Worm (Caenorhabditis elegans) whole organism, L3 larva: ENCODE data around the gene ZC404.16.

ENCODE experiments used
- R02D3.7 ChIP-seq: fragments of 150-350 bp; optimal IDR thresholded peaks from 2 replicates; lab custom pipeline; 2014; ENCODE audit warnings: missing biosample characterization, missing genetic modification characterization
- ZK546.5 ChIP-seq: sonication (generic microtip); optimal IDR thresholded peaks from 2 replicates; lab custom pipeline; 2017; ENCODE audit warnings: missing biosample characterization, missing genetic modification characterization
- aly-2 ChIP-seq: fragments of 150-350 bp; optimal IDR thresholded peaks from 2 replicates; lab custom pipeline; 2014; ENCODE audit warnings: missing biosample characterization, missing genetic modification characterization
- ama-1 ChIP-seq: fragments of 150-350 bp; optimal IDR thresholded peaks from 2 replicates; lab custom pipeline; 2018
- ceh-16 ChIP-seq: sonication (generic microtip); optimal IDR thresholded peaks from 2 replicates; lab custom pipeline; 2017; ENCODE audit warnings: missing biosample characterization, missing genetic modification characterization
- ceh-9 ChIP-seq: sonication (generic microtip); optimal IDR thresholded peaks from 2 replicates; lab custom pipeline; 2018; ENCODE audit warnings: missing biosample characterization, missing genetic modification characterization
- daf-12 ChIP-seq: fragments of 150-350 bp; optimal IDR thresholded peaks from 2 replicates; lab custom pipeline; 2014; ENCODE audit warnings: missing biosample characterization, missing genetic modification reagents, missing genetic modification characterization
- egl-27 ChIP-seq: sonication (generic microtip); optimal IDR thresholded peaks from 4 replicates; lab custom pipeline; 2017; ENCODE audit warnings: missing biosample characterization, missing genetic modification reagents, missing genetic modification characterization
- egl-5 ChIP-seq: fragments of 150-350 bp; optimal IDR thresholded peaks from 2 replicates; lab custom pipeline; 2017; ENCODE audit warnings: missing biosample characterization, missing genetic modification reagents, missing genetic modification characterization, inconsistent platforms
- elt-2 ChIP-seq: sonication (generic microtip); optimal IDR thresholded peaks from 2 replicates; lab custom pipeline; 2016; ENCODE audit warnings: missing genetic modification reagents, mild to moderate bottlenecking, missing genetic modification characterization, missing compliant biosample characterization
- eor-1 ChIP-seq, 2 experiments: fragments of 150-350 bp; optimal IDR thresholded peaks; 2 replicates each; lab custom pipeline; 2014 to 2018; ENCODE audit warnings: missing biosample characterization in 2 of 2, missing genetic modification characterization in 2 of 2
- fkh-10 ChIP-seq: sonication (generic microtip); optimal IDR thresholded peaks from 2 replicates; lab custom pipeline; 2017; ENCODE audit warnings: missing biosample characterization, missing genetic modification reagents, missing genetic modification characterization
- fkh-2 ChIP-seq: fragments of 150-350 bp; optimal IDR thresholded peaks from 2 replicates; lab custom pipeline; 2014; ENCODE audit warnings: missing biosample characterization, missing genetic modification reagents, missing genetic modification characterization
- hmg-11 ChIP-seq: sonication (generic microtip); optimal IDR thresholded peaks from 2 replicates; lab custom pipeline; 2016; ENCODE audit warnings: missing genetic modification characterization, missing compliant biosample characterization
- jun-1 ChIP-seq: fragments of 150-350 bp; optimal IDR thresholded peaks from 2 replicates; lab custom pipeline; 2014; ENCODE audit warnings: missing biosample characterization, missing genetic modification reagents, missing genetic modification characterization
- lin-39 ChIP-seq: fragments of 150-350 bp; optimal IDR thresholded peaks from 2 replicates; lab custom pipeline; 2018; ENCODE audit warnings: missing biosample characterization, missing genetic modification reagents, missing genetic modification characterization
- lsy-12 ChIP-seq: sonication (generic microtip); optimal IDR thresholded peaks from 2 replicates; lab custom pipeline; 2016; ENCODE audit warnings: mild to moderate bottlenecking, missing genetic modification characterization, missing compliant biosample characterization
- nfya-1 ChIP-seq: sonication (generic microtip); optimal IDR thresholded peaks from 2 replicates; lab custom pipeline; 2017; ENCODE audit warnings: missing genetic modification characterization, mild to moderate bottlenecking, missing compliant biosample characterization, antibody characterized with exemption, moderate library complexity; ENCODE audit not compliant: insufficient read depth
- nhr-23 ChIP-seq: fragments of 150-350 bp; optimal IDR thresholded peaks from 2 replicates; lab custom pipeline; 2014; ENCODE audit warnings: missing biosample characterization, missing genetic modification reagents, missing genetic modification characterization
- nhr-237 ChIP-seq: fragments of 150-350 bp; optimal IDR thresholded peaks from 2 replicates; lab custom pipeline; 2014; ENCODE audit warnings: missing biosample characterization, missing genetic modification characterization
- nhr-25 ChIP-seq: sonication (generic microtip); optimal IDR thresholded peaks from 2 replicates; lab custom pipeline; 2017; ENCODE audit warnings: missing biosample characterization, missing genetic modification characterization
- nhr-43 ChIP-seq: sonication (generic microtip); optimal IDR thresholded peaks from 2 replicates; lab custom pipeline; 2016; ENCODE audit warnings: mild to moderate bottlenecking, missing genetic modification characterization, missing compliant biosample characterization; ENCODE audit not compliant: poor library complexity, severe bottlenecking
- nhr-67 ChIP-seq: fragments of 150-350 bp; optimal IDR thresholded peaks from 2 replicates; lab custom pipeline; 2014; ENCODE audit warnings: missing biosample characterization, missing genetic modification characterization
- nhr-77 ChIP-seq: fragments of 150-350 bp; optimal IDR thresholded peaks from 2 replicates; lab custom pipeline; 2014; ENCODE audit warnings: missing biosample characterization, missing genetic modification characterization
- pha-4 ChIP-seq: fragments of 150-350 bp; optimal IDR thresholded peaks from 2 replicates; lab custom pipeline; 2014; ENCODE audit warnings: missing biosample characterization, missing genetic modification reagents, missing genetic modification characterization
- sea-2 ChIP-seq: fragments of 150-350 bp; sonication (generic microtip); optimal IDR thresholded peaks from 4 replicates; lab custom pipeline; 2014; ENCODE audit warnings: missing biosample characterization, missing genetic modification reagents, missing genetic modification characterization
- snpc-4 ChIP-seq: fragments of 150-350 bp; optimal IDR thresholded peaks from 2 replicates; lab custom pipeline; 2014; ENCODE audit warnings: missing biosample characterization, missing genetic modification characterization
- unc-39 ChIP-seq: sonication (generic microtip); optimal IDR thresholded peaks from 4 replicates; lab custom pipeline; 2017; ENCODE audit warnings: missing biosample characterization, missing genetic modification characterization

The ZC404.16 gene

ce11 chrV:6801850-6802249, 28.2 kb upstream of the ZC404.16 start, which contains the start of gene dmsr-10:
Gene dmsr-10, minus strand, starts transcription at chrV:6801950.
- TF ChIP-seq hmg-11 (tag; lab: Kevin White, UChicago): no peak
- no peak for TF ChIP-seq ama-1 (lab: Kevin White, UChicago)
- no peak for TF ChIP-seq lsy-12 (tag; lab: Kevin White, UChicago)
- no peak for TF ChIP-seq eor-1 (tag; optimal IDR thresholded peaks at IDR 0.05; lab: Kevin White, UChicago)
- no peak for TF ChIP-seq ceh-16 (tag; lab: Kevin White, UChicago)
- TF ChIP-seq fkh-10 (GFP tag; lab: Kevin White, UChicago): no peak
- no peak for TF ChIP-seq R02D3.7 (tag; lab: Kevin White, UChicago)
- TF ChIP-seq ceh-9 (tag; lab: Kevin White, UChicago): no peak
- TF ChIP-seq nhr-43 (tag; lab: Kevin White, UChicago): no peak
- no peak for TF ChIP-seq daf-12 (tag; lab: Kevin White, UChicago)
- no peak for TF ChIP-seq unc-39 (tag; lab: Kevin White, UChicago)
- TF ChIP-seq nhr-25 (tag; lab: Kevin White, UChicago): no peak

- no peak for TF ChIP-seq egl-27 (tag; lab: Kevin White, UChicago)
- TF ChIP-seq nhr-77 (tag; lab: Kevin White, UChicago): no peak
Measured at ce11 chrV:6799564-6799963, 25.9 kb upstream of the ZC404.16 start, which contains the start of gene dmsr-9. Gene dmsr-9, minus strand, starts transcription at chrV:6799664.

- TF ChIP-seq lin-39 (tag; lab: Kevin White, UChicago) (peak; percentile 83), pha-4 (tag; lab: Kevin White, UChicago) (peak; percentile 58), sea-2 (GFP tag; lab: Kevin White, UChicago) (no peak), elt-2 (tag; lab: Kevin White, UChicago) (peak; percentile 16), R02D3.7 (tag; lab: Kevin White, UChicago) (peak; percentile 10), ceh-9 (tag; lab: Kevin White, UChicago) (no peak), egl-5 (tag; lab: Kevin White, UChicago) (peak; percentile 47), snpc-4 (tag; lab: Kevin White, UChicago) (peak; percentile 11), nhr-237 (tag; lab: Kevin White, UChicago) (no peak), nfya-1 (tag; lab: Kevin White, UChicago) (peak; percentile 63), hmg-11 (tag; lab: Kevin White, UChicago) (peak; percentile 88), nhr-23 (tag; lab: Kevin White, UChicago) (peak; percentile 65)
Measured at ce11 chrV:6796894-6797293, 23.3 kb upstream of the ZC404.16 start.

- no peak for TF ChIP-seq ceh-16 (tag; lab: Kevin White, UChicago)
- no peak for TF ChIP-seq nhr-23 (tag; lab: Kevin White, UChicago)
- TF ChIP-seq unc-39 (tag; lab: Kevin White, UChicago): no peak
- TF ChIP-seq nhr-25 (tag; lab: Kevin White, UChicago): no peak
- no peak for TF ChIP-seq nhr-77 (tag; lab: Kevin White, UChicago)
- TF ChIP-seq aly-2: no peak
- TF ChIP-seq, all 47 proteins: peak for 0
Measured at ce11 chrV:6796264-6796663, 22.6 kb upstream of the ZC404.16 start.

ce11 chrV:6793744-6794239, 20.2 kb upstream of the ZC404.16 start, which contains the start of gene ZC404.1:
Gene ZC404.1, plus strand, starts transcription at chrV:6794189.
- TF ChIP-seq ZK546.5 (tag; lab: Kevin White, UChicago) (no peak), fkh-2 (tag; lab: Kevin White, UChicago) (no peak), nhr-67 (tag; lab: Kevin White, UChicago) (no peak), lin-39 (tag; lab: Kevin White, UChicago) (peak; percentile 28), snpc-4 (tag; lab: Kevin White, UChicago) (peak; percentile 71)

- TF ChIP-seq sea-2 (GFP tag; lab: Kevin White, UChicago) (no peak), jun-1 (tag; lab: Kevin White, UChicago) (no peak), lin-39 (tag; lab: Kevin White, UChicago) (no peak), pha-4 (tag; lab: Kevin White, UChicago) (peak; percentile 7)
Measured at ce11 chrV:6792973-6793372, 19.3 kb upstream of the ZC404.16 start.
